Fruit fly (Drosophila melanogaster): ENCODE results near the gene CG34404.
A peak's percentile ranks its signal among the peaks of the same experiment; 100 is the strongest.

Gene CG34404

DNA sequence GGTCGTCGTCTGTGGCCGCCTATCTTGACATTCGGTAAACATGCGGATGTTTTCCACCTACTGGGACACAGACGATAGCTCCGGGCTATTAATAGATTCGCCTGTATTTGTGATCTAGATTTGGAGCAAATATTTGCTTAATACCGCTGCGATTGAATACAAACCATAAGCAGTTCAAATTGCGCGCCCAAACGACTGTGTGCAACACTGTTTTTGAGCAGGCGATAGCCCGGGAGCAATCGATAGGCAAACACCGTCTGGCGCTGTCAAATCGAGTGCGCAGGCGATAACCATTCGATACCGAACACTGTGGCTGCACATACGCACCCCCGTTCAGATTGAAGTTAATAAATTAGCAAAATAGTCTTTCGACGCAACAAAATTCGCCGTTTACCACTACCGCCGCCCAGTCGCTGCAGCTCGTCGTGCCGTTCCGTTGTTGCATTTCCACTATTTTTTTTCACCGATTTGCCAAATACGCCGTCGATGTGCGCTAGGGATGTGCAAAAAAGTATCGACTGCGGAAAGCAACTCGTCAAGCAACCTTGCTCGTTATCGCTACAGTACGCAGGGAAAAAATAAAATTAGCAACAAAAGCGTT, 40.8 kb upstream of the CG34404 start, which contains the start of gene Atx2 (continued):
- TF ChIP-seq HLH4C (GFP tag; IDR thresholded peaks at IDR 0.05; ENCODE audit: partially characterized antibody) (peak; percentile 97), CG16813 (GFP tag; IDR thresholded peaks at IDR 0.05; ENCODE audit: partially characterized antibody) (peak; percentile 97), CG8388 (GFP tag; optimal IDR thresholded peaks at IDR 0.05) (peak; percentile 14), bbx (GFP tag; IDR thresholded peaks at IDR 0.05; ENCODE audit: partially characterized antibody) (peak; percentile 93), Rx (GFP tag; IDR thresholded peaks at IDR 0.05) (peak; percentile 23; the same call in 1 of the 2 replicates), CG6683 (GFP tag; optimal IDR thresholded peaks at IDR 0.05) (no peak), CG1832 (GFP tag; optimal IDR thresholded peaks at IDR 0.05) (no peak), CG30020 (tag; optimal IDR thresholded peaks at IDR 0.05) (peak; percentile 27), toy (GFP tag; IDR thresholded peaks at IDR 0.05) (no peak), nerfin-1 (tag; optimal IDR thresholded peaks at IDR 0.05) (peak; percentile 7), CG11723 (GFP tag; optimal IDR thresholded peaks at IDR 0.05) (no peak), lab (GFP tag; optimal IDR thresholded peaks at IDR 0.05) (peak; percentile 60), CG12942 (GFP tag; optimal IDR thresholded peaks at IDR 0.05) (peak; percentile 19), crc (GFP tag; optimal IDR thresholded peaks at IDR 0.05) (no peak), ssp (GFP tag; IDR thresholded peaks at IDR 0.05) (peak; percentile 47; the same call in 1 of the 2 replicates), Pdp1 (GFP tag; optimal IDR thresholded peaks at IDR 0.05) (peak in 1 of 2 experiments; percentile 31), wek (GFP tag; optimal IDR thresholded peaks at IDR 0.05) (peak; percentile 13), Dll (GFP tag; IDR thresholded peaks at IDR 0.05; ENCODE audit: partially characterized antibody) (peak; percentile 95), crp (GFP tag; optimal IDR thresholded peaks at IDR 0.05) (peak in 1 of 2 experiments; percentile 39), CG10462 (GFP tag; optimal IDR thresholded peaks at IDR 0.05) (no peak), fru (optimal IDR thresholded peaks at IDR 0.05) (no peak), Bdp1 (GFP tag; optimal IDR thresholded peaks at IDR 0.05) (peak; percentile 65), nau (GFP tag; optimal IDR thresholded peaks at IDR 0.05) (no peak), CG4404 (GFP tag; IDR thresholded peaks at IDR 0.05) (no peak; the same call in 1 of the 2 replicates), tll (GFP tag; optimal IDR thresholded peaks at IDR 0.05) (no peak), CG13287 (GFP tag; IDR thresholded peaks at IDR 0.05; ENCODE audit: partially characterized antibody) (peak; percentile 92), Sry-β (GFP tag; optimal IDR thresholded peaks at IDR 0.05) (no peak), CG6813 (GFP tag; optimal IDR thresholded peaks at IDR 0.05) (peak; percentile 20), CG8359 (GFP tag; optimal IDR thresholded peaks at IDR 0.05; ENCODE audit: borderline replicate concordance) (no peak), en (GFP tag; optimal IDR thresholded peaks at IDR 0.05) (no peak), br (optimal IDR thresholded peaks at IDR 0.05) (no peak), CG17568 (GFP tag; optimal IDR thresholded peaks at IDR 0.05) (no peak), CrebB (tag; optimal IDR thresholded peaks at IDR 0.05) (peak; percentile 30), CG9797 (GFP tag; optimal IDR thresholded peaks at IDR 0.05) (peak; percentile 51), Mrtf (GFP tag; IDR thresholded peaks at IDR 0.05) (no peak), CG9817 (tag; optimal IDR thresholded peaks at IDR 0.05) (peak; percentile 28), CG15479 (GFP tag; optimal IDR thresholded peaks at IDR 0.05) (no peak), CG17328 (GFP tag; IDR thresholded peaks at IDR 0.05) (0 out of 2 replicates have a peak, but pooled peaks have one; percentile 43), ab (GFP tag; optimal IDR thresholded peaks at IDR 0.05) (no peak), CG8924 (tag; optimal IDR thresholded peaks at IDR 0.05) (peak; percentile 18), PHDP (tag; optimal IDR thresholded peaks at IDR 0.05) (peak; percentile 5), insv (GFP tag; optimal IDR thresholded peaks at IDR 0.05) (peak in 1 of 2 experiments; percentile 25), usp (GFP tag; optimal IDR thresholded peaks at IDR 0.05) (no peak), yki (optimal IDR thresholded peaks at IDR 0.05) (no peak), Ets65A (GFP tag) (peak; percentile 89), luna (GFP tag; optimal IDR thresholded peaks at IDR 0.05) (peak; percentile 31), h (optimal IDR thresholded peaks at IDR 0.05) (no peak), Ssrp (tag; optimal IDR thresholded peaks at IDR 0.05) (no peak), Six4 (GFP tag; optimal IDR thresholded peaks at IDR 0.05) (no peak), CG1024 (GFP tag; IDR thresholded peaks at IDR 0.05) (no peak)
